Fruit fly (Drosophila melanogaster): ENCODE data around the gene CG14265.
A peak's percentile ranks its signal among the peaks of the same experiment; 100 is the strongest.

CG14265 gene

DNA sequence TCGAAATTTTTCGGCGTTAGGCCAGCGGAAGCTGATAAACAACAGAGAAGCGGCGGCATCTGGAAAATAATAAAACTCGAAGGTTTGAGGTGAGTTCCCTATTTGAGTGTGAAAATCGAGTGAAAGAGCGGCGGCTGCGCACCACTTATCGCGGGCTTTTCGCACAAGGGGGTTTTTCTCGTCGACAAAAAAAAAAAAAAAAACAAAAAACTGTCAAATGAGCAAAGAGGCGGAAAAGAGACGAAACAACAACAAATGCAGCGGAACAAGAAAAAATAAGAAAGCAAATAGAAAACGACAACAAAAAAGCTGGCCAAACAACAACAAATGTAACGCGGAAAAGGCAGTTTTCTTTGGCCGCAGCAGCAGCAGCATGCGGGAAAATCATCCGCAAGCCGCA is 46.8 kb downstream of the CG14265 start (continued):
- TF ChIP-seq Smox (GFP tag; optimal IDR thresholded peaks at IDR 0.05) (no peak), dac (GFP tag; optimal IDR thresholded peaks at IDR 0.05) (peak; percentile 14), ss (GFP tag; optimal IDR thresholded peaks at IDR 0.05) (peak in 1 of 2 experiments; percentile 40), Met (GFP tag; optimal IDR thresholded peaks at IDR 0.05) (no peak), Eip75B (GFP tag; optimal IDR thresholded peaks at IDR 0.05) (no peak), CG6854 (GFP tag; optimal IDR thresholded peaks at IDR 0.05) (no peak), CG11294 (GFP tag; IDR thresholded peaks at IDR 0.05) (peak; percentile 14; the same call in 1 of the 2 replicates), CG16779 (tag; optimal IDR thresholded peaks at IDR 0.05) (peak; percentile 49), Lpt (GFP tag; optimal IDR thresholded peaks at IDR 0.05) (peak; percentile 65), esn (GFP tag; optimal IDR thresholded peaks at IDR 0.05) (no peak), OdsH (GFP tag; optimal IDR thresholded peaks at IDR 0.05) (peak; percentile 20), Hr4 (GFP tag; optimal IDR thresholded peaks at IDR 0.05) (no peak), eg (GFP tag; IDR thresholded peaks at IDR 0.05) (peak; percentile 92), CG11902 (GFP tag; optimal IDR thresholded peaks at IDR 0.05) (no peak), fd59A (GFP tag; optimal IDR thresholded peaks at IDR 0.05) (no peak), Sox15 (GFP tag; optimal IDR thresholded peaks at IDR 0.05) (no peak), CG7368 (GFP tag; optimal IDR thresholded peaks at IDR 0.05) (no peak), CG34406 (GFP tag; optimal IDR thresholded peaks at IDR 0.05) (no peak), CG1621 (tag; optimal IDR thresholded peaks at IDR 0.05) (no peak), CG10631 (GFP tag; optimal IDR thresholded peaks at IDR 0.05) (no peak), CG8319 (GFP tag; optimal IDR thresholded peaks at IDR 0.05) (no peak), Hr38 (GFP tag; optimal IDR thresholded peaks at IDR 0.05) (no peak), pdm3 (GFP tag; optimal IDR thresholded peaks at IDR 0.05) (peak; percentile 8), CG6792 (GFP tag; optimal IDR thresholded peaks at IDR 0.05) (no peak), CG3919 (GFP tag; optimal IDR thresholded peaks at IDR 0.05) (no peak), CG6276 (GFP tag; optimal IDR thresholded peaks at IDR 0.05) (peak; percentile 86), Sox14 (GFP tag; optimal IDR thresholded peaks at IDR 0.05) (no peak), vri (GFP tag; optimal IDR thresholded peaks at IDR 0.05) (no peak), salr (GFP tag; optimal IDR thresholded peaks at IDR 0.05) (no peak), CG31627 (GFP tag; optimal IDR thresholded peaks at IDR 0.05) (no peak), CG4318 (GFP tag; optimal IDR thresholded peaks at IDR 0.05) (no peak), lz (GFP tag; optimal IDR thresholded peaks at IDR 0.05) (no peak), Ets96B (tag; optimal IDR thresholded peaks at IDR 0.05) (no peak), CG32006 (GFP tag; optimal IDR thresholded peaks at IDR 0.05) (peak; percentile 50), CG15336 (GFP tag; IDR thresholded peaks at IDR 0.05) (peak; percentile 80), cyc (GFP tag; optimal IDR thresholded peaks at IDR 0.05) (no peak), topi (GFP tag; optimal IDR thresholded peaks at IDR 0.05) (no peak)

DNA sequence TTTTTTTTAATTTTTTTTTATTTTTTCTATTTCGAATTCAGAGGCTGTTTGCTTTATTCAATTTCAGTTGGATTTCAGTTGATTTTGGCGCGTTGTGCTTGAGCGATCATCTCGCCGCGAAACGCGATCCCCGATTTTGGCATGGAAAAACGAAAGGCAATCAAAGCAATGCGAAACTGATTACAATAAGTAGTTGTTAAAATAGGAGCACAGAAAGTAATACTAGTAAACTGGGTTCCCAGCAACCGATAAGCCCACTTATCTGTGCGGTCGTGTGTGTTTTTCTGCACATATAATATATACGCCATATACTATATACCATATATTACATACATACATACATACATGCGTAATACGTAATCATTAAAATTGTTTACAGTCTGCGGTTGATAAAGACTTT is 47.3 kb downstream of the CG14265 start:
- TF ChIP-seq CG8319 (GFP tag; optimal IDR thresholded peaks at IDR 0.05): no peak
- no peak for TF ChIP-seq eg (GFP tag; IDR thresholded peaks at IDR 0.05)
- TF ChIP-seq svp (GFP tag): peak; percentile 3
- TF ChIP-seq CG15336 (GFP tag; IDR thresholded peaks at IDR 0.05): 0 out of 2 replicates have a peak, but pooled peaks have one; percentile 29

DNA sequence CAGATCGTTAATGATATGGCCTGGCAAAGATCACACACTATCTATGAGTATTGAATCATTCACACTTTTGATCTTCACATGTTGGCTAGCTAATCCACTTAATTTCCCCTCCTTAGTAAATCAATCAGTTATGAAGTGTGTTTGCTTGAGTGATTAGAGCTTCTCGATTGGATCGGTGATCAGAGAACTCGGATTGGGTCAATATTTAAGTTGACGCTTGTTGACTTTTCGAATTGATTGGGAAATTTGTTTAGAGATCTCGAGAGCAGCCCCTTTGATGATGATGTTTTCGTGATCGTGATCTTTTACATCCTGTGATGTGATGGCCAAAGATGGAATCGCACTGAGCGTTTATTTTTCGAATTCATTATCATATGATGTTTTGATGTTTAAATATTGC is 48.1 kb downstream of the CG14265 start:
- TF ChIP-seq CG6163 (GFP tag; IDR thresholded peaks at IDR 0.05) (no peak), fkh (GFP tag; optimal IDR thresholded peaks at IDR 0.05) (peak; percentile 79), eg (GFP tag; IDR thresholded peaks at IDR 0.05) (no peak), spab (GFP tag; optimal IDR thresholded peaks at IDR 0.05) (no peak), CG3032 (tag; optimal IDR thresholded peaks at IDR 0.05) (no peak), CG8319 (GFP tag; optimal IDR thresholded peaks at IDR 0.05) (no peak), CG6792 (GFP tag; optimal IDR thresholded peaks at IDR 0.05) (no peak), CG6276 (GFP tag; optimal IDR thresholded peaks at IDR 0.05) (no peak), CG10631 (GFP tag; optimal IDR thresholded peaks at IDR 0.05) (no peak)
